Worm (Caenorhabditis elegans) whole organism, young adult: Measurements from ENCODE around the gene sru-37.

Experiments
- F33H1.4 ChIP-seq: fragments of 200-800 bp; sonication (Bioruptor generic); IDR thresholded peaks from 2 replicates; pipeline ENCODE4 v1.3.6; 2022; ENCODE audit warnings: missing genetic modification reagents, missing genetic modification characterization, missing compliant biosample characterization
- F39B2.1 ChIP-seq: fragments of 200-800 bp; sonication (Bioruptor generic); IDR thresholded peaks from 2 replicates; pipeline ENCODE4 v1.3.6; 2022; ENCODE audit warnings: missing genetic modification reagents, missing genetic modification characterization, missing compliant biosample characterization
- F57C9.4 ChIP-seq: sonication (generic microtip); optimal IDR thresholded peaks from 2 replicates; lab custom pipeline; 2017; ENCODE audit warnings: mild to moderate bottlenecking, missing genetic modification characterization, missing compliant biosample characterization
- Y95B8A.8 ChIP-seq: fragments of 200-800 bp; sonication (Bioruptor generic); IDR thresholded peaks from 2 replicates; pipeline ENCODE4 v1.3.6; 2022; ENCODE audit warnings: missing genetic modification reagents, missing genetic modification characterization, missing compliant biosample characterization
- ceh-91 ChIP-seq: fragments of 200-800 bp; sonication (Bioruptor generic); IDR thresholded peaks from 2 replicates; pipeline ENCODE4 v1.3.6; 2022; ENCODE audit warnings: missing genetic modification reagents, missing genetic modification characterization, missing compliant biosample characterization
- lag-1 ChIP-seq: fragments of 200-800 bp; sonication (Bioruptor generic); IDR thresholded peaks from 2 replicates; pipeline ENCODE4 v1.3.6; 2022; ENCODE audit warnings: missing genetic modification reagents, missing genetic modification characterization, missing compliant biosample characterization
- lin-26 ChIP-seq: fragments of 200-800 bp; sonication (Bioruptor generic); IDR thresholded peaks from 2 replicates; pipeline ENCODE4 v1.3.6; 2022; ENCODE audit warnings: missing genetic modification reagents, missing genetic modification characterization, missing compliant biosample characterization
- madf-10 ChIP-seq: sonication (generic microtip); optimal IDR thresholded peaks from 2 replicates; lab custom pipeline; 2016; ENCODE audit warnings: mild to moderate bottlenecking, missing genetic modification characterization, missing compliant biosample characterization
- nhr-120 ChIP-seq: fragments of 200-800 bp; sonication (Bioruptor generic); IDR thresholded peaks from 2 replicates; pipeline ENCODE4 v1.3.6; 2022; ENCODE audit warnings: missing genetic modification characterization, missing compliant biosample characterization
- nhr-179 ChIP-seq: sonication (generic microtip); optimal IDR thresholded peaks from 2 replicates; lab custom pipeline; 2016; ENCODE audit warnings: mild to moderate bottlenecking, missing genetic modification characterization, missing compliant biosample characterization
- snpc-1.1 ChIP-seq: sonication (generic microtip); optimal IDR thresholded peaks from 2 replicates; lab custom pipeline; 2017; ENCODE audit warnings: missing genetic modification characterization, mild to moderate bottlenecking, missing compliant biosample characterization, antibody characterized with exemption, moderate library complexity, missing genotype, missing genetic modification reagents; ENCODE audit not compliant: insufficient read depth
- snpc-4 ChIP-seq, 5 experiments: fragments of 150-350 bp in 1 of 5; sonication (generic microtip) in 4 of 5; optimal IDR thresholded peaks; 2 replicates each; lab custom pipeline; 2014 to 2018; ENCODE audit warnings: missing genetic modification characterization in 5 of 5, missing biosample characterization in 3 of 5, antibody characterized with exemption in 2 of 5, mild to moderate bottlenecking in 2 of 5, missing compliant biosample characterization in 2 of 5, missing genotype in 2 of 5, moderate library complexity in 2 of 5, missing genetic modification reagents in 1 of 5
- tbx-9 ChIP-seq: sonication (generic microtip); optimal IDR thresholded peaks from 2 replicates; lab custom pipeline; 2016; ENCODE audit warnings: borderline replicate concordance, missing genetic modification characterization, inconsistent platforms, missing compliant biosample characterization
- unc-62 ChIP-seq: fragments of 150-350 bp; optimal IDR thresholded peaks from 2 replicates; lab custom pipeline; 2014; ENCODE audit warnings: missing biosample characterization, missing genetic modification reagents, missing genetic modification characterization

ce11 chrV:9764552-9764951, 40.7 kb upstream of the sru-37 start:
- no peak for TF ChIP-seq nhr-179 (tag; lab: Kevin White, UChicago)
- no peak for TF ChIP-seq snpc-4 (GFP tag; optimal IDR thresholded peaks at IDR 0.05; lab: Kevin White, UChicago)
- TF ChIP-seq snpc-4 (tag; optimal IDR thresholded peaks at IDR 0.05; lab: Kevin White, UChicago): no peak
- no peak for TF ChIP-seq unc-62 (GFP tag; lab: Kevin White, UChicago)
- no peak for TF ChIP-seq tbx-9 (tag; lab: Kevin White, UChicago)
- TF ChIP-seq nhr-120 (GFP tag; lab: Robert Waterston, UW): no peak
- TF ChIP-seq lin-26 (GFP tag; lab: Robert Waterston, UW): no peak
- TF ChIP-seq ceh-91 (GFP tag; lab: Robert Waterston, UW): no peak
- TF ChIP-seq lag-1: no peak
- TF ChIP-seq madf-10 (tag; lab: Kevin White, UChicago): no peak
- no peak for TF ChIP-seq F33H1.4 (GFP tag; lab: Robert Waterston, UW)
- TF ChIP-seq snpc-1.1 (tag; lab: Kevin White, UChicago): no peak
- no peak for TF ChIP-seq F57C9.4 (tag; lab: Kevin White, UChicago)
- TF ChIP-seq Y95B8A.8 (GFP tag; lab: Robert Waterston, UW): no peak
- TF ChIP-seq F39B2.1 (GFP tag; lab: Robert Waterston, UW): no peak
